Worm (Caenorhabditis elegans): ENCODE data around the gene latd-1.

DNA sequence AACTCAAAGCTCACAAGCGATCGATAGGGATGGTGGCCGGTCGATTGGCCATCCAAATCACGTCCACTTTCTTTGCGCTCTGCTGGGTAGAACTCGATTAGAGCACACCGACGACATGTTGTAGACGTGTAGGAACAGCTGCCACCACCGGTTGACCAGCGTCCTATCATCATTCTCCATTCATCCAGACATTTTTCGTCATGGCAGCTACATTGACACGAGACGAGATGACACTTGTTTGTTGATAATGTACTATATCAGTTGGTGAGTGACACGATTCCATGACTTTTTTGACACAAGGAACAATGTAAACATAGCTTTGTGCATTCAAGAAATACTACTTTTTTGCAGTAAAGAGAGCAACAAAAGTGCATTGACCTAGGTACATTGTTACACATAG is 31.1 kb downstream of the latd-1 start:
- TF ChIP-seq sptf-1 (tag; optimal IDR thresholded peaks at IDR 0.05), result no peak
- no peak for TF ChIP-seq lin-13 (tag; optimal IDR thresholded peaks at IDR 0.05)
- no peak for TF ChIP-seq elt-1 (tag; optimal IDR thresholded peaks at IDR 0.05; ENCODE audit: borderline replicate concordance, insufficient read depth)
- no peak for TF ChIP-seq nhr-12 (tag; optimal IDR thresholded peaks at IDR 0.05)
- no peak for TF ChIP-seq ces-1 (GFP tag; optimal IDR thresholded peaks at IDR 0.05)
- no peak for TF ChIP-seq sem-2 (GFP tag; optimal IDR thresholded peaks at IDR 0.05)
- no peak for TF ChIP-seq nhr-237 (tag; optimal IDR thresholded peaks at IDR 0.05)
- TF ChIP-seq nhr-76 (tag; optimal IDR thresholded peaks at IDR 0.05), result no peak
